Fruit fly (Drosophila melanogaster): ENCODE results near the gene CG6912.

The CG6912 gene

DNA sequence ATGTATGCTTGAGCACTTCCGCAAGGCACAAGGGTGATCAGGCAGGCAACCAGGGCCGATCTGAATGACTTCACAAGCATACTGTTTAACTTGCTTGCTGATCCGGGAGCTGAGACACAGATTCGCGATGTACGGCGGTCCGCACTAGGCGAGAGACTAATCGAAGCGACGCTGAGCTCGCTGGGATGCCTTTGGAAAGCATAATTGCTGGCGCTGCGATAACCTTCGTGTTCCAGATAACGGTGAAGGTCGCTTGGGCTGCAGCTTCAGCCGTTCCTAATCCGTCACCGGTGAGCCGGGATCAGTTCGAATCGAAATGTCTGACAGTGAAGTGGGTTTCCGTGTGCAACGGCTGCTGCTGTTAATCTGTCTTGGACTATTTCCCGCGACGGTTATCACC is at the start of gene CG6912, which contains the start of gene CG3984:
Gene CG6912, minus strand, starts transcription at position 159 of the 400 bp plus-strand sequence.
Gene CG3984, plus strand, starts transcription at position 303 of the 400 bp plus-strand sequence.
- TF ChIP-seq sage (GFP tag; optimal IDR thresholded peaks at IDR 0.05) (no peak), rgr (GFP tag; optimal IDR thresholded peaks at IDR 0.05) (no peak), ey (GFP tag; optimal IDR thresholded peaks at IDR 0.05) (no peak), tai (GFP tag; optimal IDR thresholded peaks at IDR 0.05) (no peak), HLH106 (tag; optimal IDR thresholded peaks at IDR 0.05) (no peak), Hr83 (GFP tag; optimal IDR thresholded peaks at IDR 0.05; ENCODE audit: poor library complexity, severe bottlenecking) (no peak), dmrt93B (GFP tag; optimal IDR thresholded peaks at IDR 0.05) (no peak), psq (GFP tag; optimal IDR thresholded peaks at IDR 0.05) (no peak), Dif (GFP tag; optimal IDR thresholded peaks at IDR 0.05; ENCODE audit: partially characterized antibody) (no peak), Dfd (GFP tag; optimal IDR thresholded peaks at IDR 0.05) (no peak), lola (GFP tag; optimal IDR thresholded peaks at IDR 0.05) (no peak), Vsx2 (GFP tag; optimal IDR thresholded peaks at IDR 0.05; ENCODE audit: partially characterized antibody) (no peak), CG9705 (GFP tag; optimal IDR thresholded peaks at IDR 0.05) (no peak), usp (GFP tag; optimal IDR thresholded peaks at IDR 0.05) (no peak), jim (GFP tag; optimal IDR thresholded peaks at IDR 0.05) (no peak), Sp1 (GFP tag; optimal IDR thresholded peaks at IDR 0.05) (no peak), foxo (GFP tag; optimal IDR thresholded peaks at IDR 0.05) (no peak), fru (GFP tag; optimal IDR thresholded peaks at IDR 0.05) (no peak)

DNA sequence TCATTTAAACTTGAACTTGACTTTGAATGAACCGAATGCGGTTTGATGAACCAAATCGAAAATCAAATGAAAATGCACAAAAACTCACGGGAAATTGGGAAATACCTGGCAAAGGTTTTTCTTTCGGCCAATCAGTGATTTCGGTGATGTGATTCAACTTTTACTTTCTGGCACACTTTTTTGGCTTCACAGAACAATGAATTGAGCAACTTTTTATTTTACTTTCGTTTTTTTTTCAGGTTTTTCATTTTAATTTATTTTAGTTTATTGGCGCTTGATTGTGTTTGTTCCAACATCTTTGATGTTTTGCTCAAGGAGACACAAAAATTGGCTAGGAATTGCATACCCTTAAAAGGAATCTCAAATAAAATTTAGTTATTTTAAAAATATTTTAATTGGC is 44.7 kb upstream of the CG6912 start, which contains the start of gene Mf:
Gene Mf, minus strand, starts transcription at position 44 of the 400 bp plus-strand sequence.
- no peak for TF ChIP-seq Abd-B (GFP tag; optimal IDR thresholded peaks at IDR 0.05)
- no peak for TF ChIP-seq HLH106 (tag; optimal IDR thresholded peaks at IDR 0.05)
- no peak for TF ChIP-seq dsf (GFP tag; optimal IDR thresholded peaks at IDR 0.05; ENCODE audit: borderline replicate concordance)
- TF ChIP-seq dmrt93B (GFP tag; optimal IDR thresholded peaks at IDR 0.05), result no peak
- TF ChIP-seq usp (GFP tag; optimal IDR thresholded peaks at IDR 0.05), result no peak
- TF ChIP-seq jim (GFP tag; optimal IDR thresholded peaks at IDR 0.05), result no peak
- no peak for TF ChIP-seq dl (GFP tag; optimal IDR thresholded peaks at IDR 0.05; ENCODE audit: insufficient read depth in 1 of 2, partially characterized antibody in 2 of 2)

DNA sequence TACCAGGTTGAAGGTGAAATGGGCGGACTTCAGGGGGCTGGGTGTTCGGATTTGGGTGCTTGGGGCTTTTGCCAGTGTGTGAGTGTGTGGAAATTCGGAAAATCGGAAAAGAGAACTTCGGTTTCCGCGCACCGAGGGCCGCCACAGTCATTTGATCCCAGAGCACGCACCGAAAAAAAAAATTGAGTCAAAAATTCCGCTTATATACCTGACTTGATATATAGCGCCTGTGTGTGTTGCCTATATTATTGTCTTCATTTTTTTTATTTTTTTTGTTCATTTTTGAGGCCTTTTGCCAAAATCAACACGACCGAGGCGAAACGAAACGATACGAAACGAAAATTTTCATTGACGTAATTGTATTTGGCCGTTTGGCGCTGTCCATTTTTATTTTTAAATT is 40.4 kb upstream of the CG6912 start:
- TF ChIP-seq sv (GFP tag; optimal IDR thresholded peaks at IDR 0.05), result no peak
- no peak for TF ChIP-seq CG32264 (GFP tag; optimal IDR thresholded peaks at IDR 0.05)
- TF ChIP-seq Jra (GFP tag; optimal IDR thresholded peaks at IDR 0.05), result no peak
- no peak for TF ChIP-seq Sp1 (GFP tag; optimal IDR thresholded peaks at IDR 0.05)
- TF ChIP-seq Rel (GFP tag; optimal IDR thresholded peaks at IDR 0.05), result no peak
- no peak for TF ChIP-seq Rel (tag; optimal IDR thresholded peaks at IDR 0.05)
- no peak for TF ChIP-seq h (GFP tag; optimal IDR thresholded peaks at IDR 0.05)
- TF ChIP-seq rgr (GFP tag; optimal IDR thresholded peaks at IDR 0.05), result no peak
- TF ChIP-seq woc (GFP tag; optimal IDR thresholded peaks at IDR 0.05), result no peak
- no peak for TF ChIP-seq fru (GFP tag; optimal IDR thresholded peaks at IDR 0.05)
- TF ChIP-seq HLH106 (tag; optimal IDR thresholded peaks at IDR 0.05), result no peak
- TF ChIP-seq Abd-B (GFP tag; optimal IDR thresholded peaks at IDR 0.05), result no peak

DNA sequence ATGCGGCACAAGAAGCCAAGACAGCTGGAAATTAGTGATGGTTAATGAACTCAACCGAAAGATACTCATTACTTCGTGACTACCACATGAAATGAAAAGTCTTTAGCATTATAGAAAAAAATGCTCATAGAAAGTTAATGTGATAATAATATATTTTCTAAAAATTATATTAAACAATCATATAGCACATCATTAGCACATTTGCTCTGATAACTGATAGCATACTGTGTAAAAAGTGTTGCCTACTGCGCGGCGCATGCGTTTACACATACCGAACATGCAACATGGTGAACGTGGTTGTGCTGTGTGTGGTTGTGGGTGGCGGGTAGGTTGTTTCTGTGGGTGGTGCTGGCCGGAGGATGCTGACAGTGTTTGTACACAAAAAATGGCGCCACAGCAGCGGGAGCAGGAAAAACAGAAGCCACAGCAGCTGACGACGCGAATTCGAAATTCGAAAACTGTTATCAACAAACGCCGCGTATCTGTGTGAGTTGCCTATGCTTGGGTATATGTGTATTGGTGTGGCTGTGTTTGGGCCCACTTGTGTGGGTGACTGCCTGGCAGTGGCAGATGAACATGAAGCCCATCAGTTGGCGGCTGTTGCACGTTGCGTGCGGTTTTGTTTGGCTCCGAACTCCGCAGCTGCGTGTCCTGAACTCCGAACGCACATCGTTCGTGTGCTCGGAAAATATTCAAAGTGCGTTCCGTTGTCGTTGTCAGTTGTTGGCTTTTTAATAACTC is 13.1 kb upstream of the CG6912 start, which contains the start of gene Gyc88E:
Gene Gyc88E, plus strand, starts transcription at position 604 of the 741 bp plus-strand sequence.
- TF ChIP-seq h (GFP tag; optimal IDR thresholded peaks at IDR 0.05), result peak; percentile 30
- TF ChIP-seq Mio (GFP tag; optimal IDR thresholded peaks at IDR 0.05), result no peak
- no peak for TF ChIP-seq Dfd (GFP tag; optimal IDR thresholded peaks at IDR 0.05)
- TF ChIP-seq CG9705 (GFP tag; optimal IDR thresholded peaks at IDR 0.05), result no peak
- TF ChIP-seq br (GFP tag; optimal IDR thresholded peaks at IDR 0.05), result no peak
- TF ChIP-seq fru (GFP tag; optimal IDR thresholded peaks at IDR 0.05), result peak; percentile 20
- peak in 1 of 2 experiments; percentile 20 for TF ChIP-seq foxo (GFP tag; optimal IDR thresholded peaks at IDR 0.05)
- no peak for TF ChIP-seq Dif (GFP tag; optimal IDR thresholded peaks at IDR 0.05; ENCODE audit: partially characterized antibody)

DNA sequence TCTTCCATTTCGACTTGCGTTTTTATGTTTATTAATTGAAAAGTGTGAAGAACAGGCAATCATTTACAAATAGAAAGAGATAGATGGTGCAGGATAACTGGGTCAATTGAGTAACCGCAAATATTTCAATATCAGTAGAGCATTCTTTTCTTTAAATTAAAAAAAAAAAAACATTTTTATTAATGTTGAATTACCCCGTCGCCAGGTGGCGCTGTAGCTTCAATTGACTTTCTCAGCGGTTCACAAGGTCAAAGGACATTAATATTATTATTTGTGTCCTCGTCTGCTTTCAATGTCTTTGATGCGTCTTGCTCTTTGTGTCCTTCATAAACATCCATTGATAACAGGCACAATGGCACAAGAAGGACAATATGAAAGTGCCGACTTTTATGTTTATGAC is 11.8 kb upstream of the CG6912 start:
- TF ChIP-seq fru (GFP tag; optimal IDR thresholded peaks at IDR 0.05), result no peak
- TF ChIP-seq Abd-B (GFP tag; optimal IDR thresholded peaks at IDR 0.05), result no peak
- no peak for TF ChIP-seq Rel (GFP tag; optimal IDR thresholded peaks at IDR 0.05)
- no peak for TF ChIP-seq Rel (tag; optimal IDR thresholded peaks at IDR 0.05)
- no peak for TF ChIP-seq tai (GFP tag; optimal IDR thresholded peaks at IDR 0.05)
- no peak for TF ChIP-seq Sp1 (GFP tag; optimal IDR thresholded peaks at IDR 0.05)
- TF ChIP-seq ey (GFP tag; optimal IDR thresholded peaks at IDR 0.05), result no peak
- no peak for TF ChIP-seq Hnf4 (GFP tag; optimal IDR thresholded peaks at IDR 0.05)
- no peak for TF ChIP-seq N (GFP tag; optimal IDR thresholded peaks at IDR 0.05)
- no peak for TF ChIP-seq rgr (GFP tag; optimal IDR thresholded peaks at IDR 0.05)
- TF ChIP-seq Vsx2 (GFP tag; optimal IDR thresholded peaks at IDR 0.05; ENCODE audit: partially characterized antibody), result no peak
- TF ChIP-seq Hr83 (GFP tag; optimal IDR thresholded peaks at IDR 0.05; ENCODE audit: poor library complexity, severe bottlenecking), result no peak
- TF ChIP-seq CG32264 (GFP tag; optimal IDR thresholded peaks at IDR 0.05), result no peak
- TF ChIP-seq OdsH (GFP tag; optimal IDR thresholded peaks at IDR 0.05), result no peak
- TF ChIP-seq jim (GFP tag; optimal IDR thresholded peaks at IDR 0.05), result no peak
- TF ChIP-seq Jra (GFP tag; optimal IDR thresholded peaks at IDR 0.05), result no peak
- no peak for TF ChIP-seq lola (GFP tag; optimal IDR thresholded peaks at IDR 0.05)
- TF ChIP-seq sv (GFP tag; optimal IDR thresholded peaks at IDR 0.05), result no peak
- no peak for TF ChIP-seq CG9705 (GFP tag; optimal IDR thresholded peaks at IDR 0.05)
- TF ChIP-seq Hr78 (GFP tag; optimal IDR thresholded peaks at IDR 0.05), result no peak
- TF ChIP-seq pan (optimal IDR thresholded peaks at IDR 0.05), result no peak
